Worm (Caenorhabditis elegans) whole organism, L4/young adult: ENCODE results near the gene gadr-2.

Source experiments
- W03F9.2 ChIP-seq: fragments of 150-350 bp; optimal IDR thresholded peaks from 2 replicates; lab custom pipeline; 2014; ENCODE audit warnings: missing biosample characterization, missing genetic modification characterization
- him-1 ChIP-seq: sonication (generic microtip); optimal IDR thresholded peaks from 2 replicates; lab custom pipeline; 2016; ENCODE audit warnings: missing genotype, missing genetic modification reagents, missing genetic modification characterization, missing compliant biosample characterization

DNA sequence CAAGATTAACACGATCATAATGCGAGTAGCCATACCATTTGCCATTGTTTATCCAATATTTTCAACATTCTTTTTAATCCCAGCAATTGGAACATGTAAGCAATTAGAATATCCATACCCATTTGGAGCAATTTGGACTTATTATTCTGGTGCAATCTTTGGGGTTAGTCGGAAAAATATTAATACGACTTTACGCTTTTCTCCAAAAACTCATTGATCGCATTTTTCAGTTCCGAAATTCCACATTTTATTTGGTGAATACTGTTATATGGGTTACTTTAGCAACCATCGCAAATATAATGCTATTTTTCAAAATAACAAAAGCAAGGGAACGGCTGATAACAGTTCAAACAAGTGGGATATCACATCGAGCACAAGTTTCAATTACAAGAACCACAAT is 1.8 kb upstream of the gadr-2 start:
- TF ChIP-seq him-1 (tag; lab: Kevin White, UChicago) (no peak), W03F9.2 (tag; lab: Kevin White, UChicago) (no peak)
